Worm (Caenorhabditis elegans) whole organism, midembryonic: Measurements from ENCODE around the gene let-268.
"Not testable (repeated sequence)": the region's sequence is repeated elsewhere in the genome, so short reads cannot be mapped to it uniquely, and the experiment has no call there.

Source experiments
- T22C8.4 ChIP-seq: fragments of 200-800 bp; sonication (Bioruptor generic); IDR thresholded peaks from 2 replicates; pipeline ENCODE4 v1.3.6; 2022; ENCODE audit warnings: missing genetic modification characterization, missing compliant biosample characterization
- cog-1 ChIP-seq: sonication (generic microtip); optimal IDR thresholded peaks from 2 replicates; lab custom pipeline; 2016; ENCODE audit warnings: missing genetic modification characterization, missing compliant biosample characterization
- flt-1 ChIP-seq: fragments of 200-800 bp; sonication (Bioruptor generic); IDR thresholded peaks from 2 replicates; pipeline ENCODE4 v1.3.6; 2022; ENCODE audit warnings: missing genetic modification characterization, missing compliant biosample characterization
- klf-2 ChIP-seq: fragments of 200-800 bp; sonication (Bioruptor generic); conservative IDR thresholded peaks from 2 replicates; pipeline ENCODE4 v1.3.6; 2022; ENCODE audit warnings: missing genetic modification reagents, missing genetic modification characterization, missing compliant biosample characterization
- med-1 ChIP-seq: sonication (generic microtip); optimal IDR thresholded peaks from 2 replicates; lab custom pipeline; 2017; ENCODE audit warnings: missing genetic modification characterization, mild to moderate bottlenecking, missing compliant biosample characterization, antibody characterized with exemption, missing genetic modification reagents; ENCODE audit not compliant: insufficient read depth
- ref-1 ChIP-seq: fragments of 200-800 bp; sonication (Bioruptor generic); conservative IDR thresholded peaks from 2 replicates; pipeline ENCODE4 v1.3.6; 2022; ENCODE audit warnings: missing genetic modification reagents, missing genetic modification characterization, missing compliant biosample characterization
- tab-1 ChIP-seq: fragments of 200-800 bp; sonication (Bioruptor generic); IDR thresholded peaks from 2 replicates; pipeline ENCODE4 v1.3.6; 2022; ENCODE audit warnings: missing genetic modification characterization, missing compliant biosample characterization
- ztf-23 ChIP-seq: fragments of 200-800 bp; sonication (Bioruptor generic); IDR thresholded peaks from 2 replicates; pipeline ENCODE4 v1.3.6; 2022; ENCODE audit warnings: missing genetic modification reagents, missing genetic modification characterization, missing compliant biosample characterization
- ztf-29 ChIP-seq: fragments of 200-800 bp; sonication (Bioruptor generic); IDR thresholded peaks from 2 replicates; pipeline ENCODE4 v1.3.6; 2022; ENCODE audit warnings: missing genetic modification reagents, missing genetic modification characterization, missing compliant biosample characterization

The let-268 gene

ce11 chrII:10008552-10008951 lies 31.2 kb downstream of the let-268 start:
- no peak for TF ChIP-seq flt-1 (GFP tag; lab: Robert Waterston, UW)
- no peak for TF ChIP-seq ztf-23 (GFP tag; lab: Robert Waterston, UW)

ce11 chrII:10007917-10008316 lies 31.9 kb downstream of the let-268 start, which contains the start of gene ZK892.5:
ZK892.5 (plus strand) TSS chrII:10008217.
- TF ChIP-seq ztf-23 (GFP tag; lab: Robert Waterston, UW) (no peak), cog-1 (tag; lab: Kevin White, UChicago) (no peak), ref-1 (GFP tag; lab: Robert Waterston, UW) (no peak), klf-2 (GFP tag; lab: Robert Waterston, UW) (no peak), T22C8.4 (GFP tag; lab: Robert Waterston, UW) (no peak), flt-1 (GFP tag; lab: Robert Waterston, UW) (no peak), tab-1 (no peak), ztf-29 (GFP tag; lab: Robert Waterston, UW) (no peak), med-1 (no peak)

ce11 chrII:10006266-10006665 lies 33.5 kb downstream of the let-268 start, which contains the start of gene ZK892.4:
ZK892.4 (plus strand) TSS chrII:10006566.
- TF ChIP-seq flt-1, T22C8.4, ztf-29 (GFP tag; lab: Robert Waterston, UW): not testable (repeated sequence)

ce11 chrII:10001546-10001945 lies 38.2 kb downstream of the let-268 start, which contains the start of gene ZK892.3:
ZK892.3 (plus strand) TSS chrII:10001846.
- TF ChIP-seq klf-2 (GFP tag; lab: Robert Waterston, UW) = no peak
- no peak for TF ChIP-seq med-1
- TF ChIP-seq ztf-29 (GFP tag; lab: Robert Waterston, UW) = no peak
- no peak for TF ChIP-seq tab-1
- TF ChIP-seq T22C8.4 (GFP tag; lab: Robert Waterston, UW) = no peak
- no peak for TF ChIP-seq ref-1 (GFP tag; lab: Robert Waterston, UW)
- no peak for TF ChIP-seq flt-1 (GFP tag; lab: Robert Waterston, UW)
- TF ChIP-seq ztf-23 (GFP tag; lab: Robert Waterston, UW) = no peak
- TF ChIP-seq cog-1 (tag; lab: Kevin White, UChicago) = no peak

ce11 chrII:10001065-10001464 lies 38.7 kb downstream of the let-268 start, which contains the start of gene nlt-1:
nlt-1 (minus strand) TSS chrII:10001142.
- no peak for TF ChIP-seq ref-1 (GFP tag; lab: Robert Waterston, UW)
- no peak for TF ChIP-seq ztf-29 (GFP tag; lab: Robert Waterston, UW)
- TF ChIP-seq cog-1 (tag; lab: Kevin White, UChicago) = no peak
- TF ChIP-seq T22C8.4 (GFP tag; lab: Robert Waterston, UW) = no peak
- no peak for TF ChIP-seq tab-1
- no peak for TF ChIP-seq flt-1 (GFP tag; lab: Robert Waterston, UW)
- no peak for TF ChIP-seq ztf-23 (GFP tag; lab: Robert Waterston, UW)
- no peak for TF ChIP-seq med-1
- TF ChIP-seq klf-2 (GFP tag; lab: Robert Waterston, UW) = no peak

- no peak for TF ChIP-seq ref-1 (GFP tag; lab: Robert Waterston, UW)
- TF ChIP-seq tab-1 = no peak
- TF ChIP-seq flt-1 (GFP tag; lab: Robert Waterston, UW) = no peak
- TF ChIP-seq med-1 = no peak
- no peak for TF ChIP-seq cog-1 (tag; lab: Kevin White, UChicago)
- TF ChIP-seq ztf-29 (GFP tag; lab: Robert Waterston, UW) = no peak
- TF ChIP-seq T22C8.4 (GFP tag; lab: Robert Waterston, UW) = no peak
Measured at ce11 chrII:9994679-9995078, 45.1 kb downstream of the let-268 start.

- no peak for TF ChIP-seq flt-1 (GFP tag; lab: Robert Waterston, UW)
- no peak for TF ChIP-seq cog-1 (tag; lab: Kevin White, UChicago)
- no peak for TF ChIP-seq med-1
- no peak for TF ChIP-seq T22C8.4 (GFP tag; lab: Robert Waterston, UW)
- TF ChIP-seq klf-2 (GFP tag; lab: Robert Waterston, UW) = no peak
- TF ChIP-seq ztf-29 (GFP tag; lab: Robert Waterston, UW) = no peak
- TF ChIP-seq ref-1 (GFP tag; lab: Robert Waterston, UW) = no peak
- TF ChIP-seq ztf-23 (GFP tag; lab: Robert Waterston, UW) = no peak
- no peak for TF ChIP-seq tab-1
Measured at ce11 chrII:9992474-9992873, 47.3 kb downstream of the let-268 start.

- TF ChIP-seq cog-1 (tag; lab: Kevin White, UChicago) (no peak), ztf-29 (GFP tag; lab: Robert Waterston, UW) (no peak), ref-1 (GFP tag; lab: Robert Waterston, UW) (no peak), med-1 (no peak), flt-1 (GFP tag; lab: Robert Waterston, UW) (no peak), ztf-23 (GFP tag; lab: Robert Waterston, UW) (no peak), T22C8.4 (GFP tag; lab: Robert Waterston, UW) (no peak), tab-1 (no peak), klf-2 (GFP tag; lab: Robert Waterston, UW) (no peak)
Measured at ce11 chrII:9990812-9991211, 49.0 kb downstream of the let-268 start, which contains the start of gene lec-3. lec-3 (plus strand) TSS chrII:9991112.

ce11 chrII:9989533-9989932 lies 50.2 kb downstream of the let-268 start:
- TF ChIP-seq flt-1 (GFP tag; lab: Robert Waterston, UW) = no peak

ce11 chrII:9988620-9989019 lies 51.2 kb downstream of the let-268 start:
- no peak for TF ChIP-seq T22C8.4 (GFP tag; lab: Robert Waterston, UW)
- TF ChIP-seq ref-1 (GFP tag; lab: Robert Waterston, UW) = no peak
- no peak for TF ChIP-seq flt-1 (GFP tag; lab: Robert Waterston, UW)
- TF ChIP-seq cog-1 (tag; lab: Kevin White, UChicago) = no peak
- no peak for TF ChIP-seq tab-1
- no peak for TF ChIP-seq klf-2 (GFP tag; lab: Robert Waterston, UW)
- TF ChIP-seq med-1 = no peak
